Fruit fly (Drosophila melanogaster) whole organism, embryonic: ENCODE results near the gene Srrm234.

Source experiments
- Atf3 ChIP-seq: fragments of 200-800 bp; sonication (Bioruptor generic); optimal IDR thresholded peaks from 3 replicates; lab custom pipeline; 2016; ENCODE audit warnings: missing biosample characterization, missing genetic modification characterization
- CG1024 ChIP-seq: fragments of 200-800 bp; sonication (Bioruptor generic); IDR thresholded peaks from 2 replicates; pipeline ENCODE4 v1.3.6; 2022; ENCODE audit warnings: missing biosample characterization, missing genetic modification characterization
- CG10267 ChIP-seq: fragments of 200-800 bp; sonication (Bioruptor generic); optimal IDR thresholded peaks from 2 replicates; lab custom pipeline; 2018; ENCODE audit warnings: missing biosample characterization, mild to moderate bottlenecking, missing genetic modification characterization, moderate library complexity
- CG11398 ChIP-seq: fragments of 200-800 bp; sonication (Bioruptor generic); optimal IDR thresholded peaks from 2 replicates; lab custom pipeline; 2016; ENCODE audit warnings: missing biosample characterization, missing genetic modification characterization
- CG12104 ChIP-seq: fragments of 200-800 bp; sonication (Bioruptor generic); optimal IDR thresholded peaks from 3 replicates; lab custom pipeline; 2016; ENCODE audit warnings: missing biosample characterization, missing genetic modification characterization
- CG13894 ChIP-seq: fragments of 200-800 bp; sonication (Bioruptor generic); optimal IDR thresholded peaks from 3 replicates; lab custom pipeline; 2018; ENCODE audit warnings: missing biosample characterization, mild to moderate bottlenecking, missing genetic modification characterization, moderate library complexity
- CG14860 ChIP-seq: fragments of 200-800 bp; sonication (Bioruptor generic); IDR thresholded peaks from 3 replicates; pipeline ENCODE4 v1.3.6; 2022; ENCODE audit warnings: missing biosample characterization, missing genetic modification characterization; ENCODE audit not compliant: partially characterized antibody
- CG1602 ChIP-seq: fragments of 200-800 bp; sonication (Bioruptor generic); optimal IDR thresholded peaks from 3 replicates; lab custom pipeline; 2016; ENCODE audit warnings: missing biosample characterization, missing genetic modification characterization
- CG2202 ChIP-seq: fragments of 200-800 bp; sonication (Bioruptor generic); optimal IDR thresholded peaks from 2 replicates; lab custom pipeline; 2018; ENCODE audit warnings: missing biosample characterization, mild to moderate bottlenecking, missing genetic modification characterization
- CG31224 ChIP-seq: fragments of 200-800 bp; sonication (Bioruptor generic); IDR thresholded peaks from 2 replicates; pipeline ENCODE4 v1.3.6; 2022; ENCODE audit warnings: missing biosample characterization, missing genetic modification characterization
- CG3407 ChIP-seq: fragments of 200-800 bp; sonication (Bioruptor generic); optimal IDR thresholded peaks from 2 replicates; lab custom pipeline; 2018; ENCODE audit warnings: missing biosample characterization, mild to moderate bottlenecking, missing genetic modification characterization
- CG4730 ChIP-seq: fragments of 200-800 bp; sonication (Bioruptor generic); IDR thresholded peaks from 2 replicates; pipeline ENCODE4 v1.3.6; 2022; ENCODE audit warnings: missing biosample characterization, missing genetic modification characterization
- CG6175 ChIP-seq: fragments of 200-800 bp; sonication (Bioruptor generic); IDR thresholded peaks from 3 replicates; pipeline ENCODE4 v1.3.6; 2022; ENCODE audit warnings: missing biosample characterization, missing genetic modification characterization
- CG6813 ChIP-seq: fragments of 200-800 bp; sonication (Bioruptor generic); optimal IDR thresholded peaks from 2 replicates; lab custom pipeline; 2017; ENCODE audit warnings: missing biosample characterization, missing genetic modification characterization, mild to moderate bottlenecking, moderate library complexity, missing genetic modification reagents
- CG7745 ChIP-seq: fragments of 200-800 bp; sonication (Bioruptor generic); optimal IDR thresholded peaks from 2 replicates; lab custom pipeline; 2018; ENCODE audit warnings: missing biosample characterization, mild to moderate bottlenecking, missing genetic modification characterization, moderate library complexity
- CG7786 ChIP-seq: fragments of 200-800 bp; sonication (Bioruptor generic); optimal IDR thresholded peaks from 2 replicates; lab custom pipeline; 2016; ENCODE audit warnings: missing biosample characterization, missing genetic modification characterization
- CG7987 ChIP-seq: fragments of 200-800 bp; sonication (Bioruptor generic); optimal IDR thresholded peaks from 2 replicates; lab custom pipeline; 2018; ENCODE audit warnings: missing biosample characterization, mild to moderate bottlenecking, missing genetic modification characterization, moderate library complexity
- Dll ChIP-seq: fragments of 200-800 bp; sonication (Bioruptor generic); IDR thresholded peaks from 4 replicates; pipeline ENCODE4 v1.3.6; 2022; ENCODE audit warnings: missing biosample characterization, missing genetic modification characterization; ENCODE audit not compliant: partially characterized antibody
- E2f1 ChIP-seq: fragments of 200-800 bp; sonication (Bioruptor generic); IDR thresholded peaks from 2 replicates; pipeline ENCODE4 v1.3.6; 2022; ENCODE audit warnings: missing biosample characterization, missing genetic modification characterization
- Fer3 ChIP-seq: fragments of 200-800 bp; sonication (Bioruptor generic); optimal IDR thresholded peaks from 2 replicates; lab custom pipeline; 2018; ENCODE audit warnings: missing biosample characterization, mild to moderate bottlenecking, missing genetic modification characterization, moderate library complexity
- Hsf ChIP-seq: fragments of 200-800 bp; sonication (Bioruptor generic); optimal IDR thresholded peaks from 3 replicates; lab custom pipeline; 2016; ENCODE audit warnings: missing biosample characterization, missing genetic modification characterization
- Med ChIP-seq: fragments of 200-800 bp; sonication (Bioruptor generic); peaks from one replicate; lab custom pipeline; 2016; ENCODE audit warnings: missing biosample characterization, missing genetic modification characterization, mild to moderate bottlenecking, inconsistent platforms, moderate library complexity
- Six4 ChIP-seq: fragments of 200-800 bp; sonication (Bioruptor generic); optimal IDR thresholded peaks from 2 replicates; lab custom pipeline; 2016; ENCODE audit warnings: missing biosample characterization, missing genetic modification characterization
- Sox102F ChIP-seq: fragments of 200-800 bp; sonication (Bioruptor generic); optimal IDR thresholded peaks from 2 replicates; lab custom pipeline; 2018; ENCODE audit warnings: missing biosample characterization, mild to moderate bottlenecking, missing genetic modification characterization, moderate library complexity
- TFAM ChIP-seq: fragments of 200-800 bp; sonication (Bioruptor generic); optimal IDR thresholded peaks from 2 replicates; lab custom pipeline; 2017; ENCODE audit warnings: missing biosample characterization, missing genetic modification characterization, inconsistent platforms
- al ChIP-seq: fragments of 200-800 bp; sonication (Bioruptor generic); IDR thresholded peaks from 2 replicates; pipeline ENCODE4 v1.3.6; 2022; ENCODE audit warnings: missing biosample characterization, missing genetic modification characterization
- bab2 ChIP-seq: fragments of 200-800 bp; sonication (Bioruptor generic); optimal IDR thresholded peaks from 2 replicates; lab custom pipeline; 2016; ENCODE audit warnings: missing biosample characterization, missing genetic modification characterization
- bbx ChIP-seq: fragments of 200-800 bp; sonication (Bioruptor generic); IDR thresholded peaks from 2 replicates; pipeline ENCODE4 v1.3.6; 2022; ENCODE audit warnings: missing biosample characterization, missing genetic modification characterization; ENCODE audit not compliant: partially characterized antibody
- bsh ChIP-seq, 2 experiments: fragments of 200-800 bp; sonication (Bioruptor generic); optimal IDR thresholded peaks; 2 replicates each; lab custom pipeline; 2017 to 2018; ENCODE audit warnings: mild to moderate bottlenecking in 2 of 2, missing biosample characterization in 2 of 2, missing genetic modification characterization in 2 of 2, moderate library complexity in 1 of 2
- corto ChIP-seq: fragments of 200-800 bp; sonication (Bioruptor generic); optimal IDR thresholded peaks from 2 replicates; lab custom pipeline; 2016; ENCODE audit warnings: missing biosample characterization, mild to moderate bottlenecking, missing genetic modification characterization, moderate library complexity
- cwo ChIP-seq: fragments of 200-800 bp; sonication (Bioruptor generic); optimal IDR thresholded peaks from 3 replicates; lab custom pipeline; 2017; ENCODE audit warnings: missing biosample characterization, missing genetic modification characterization, mild to moderate bottlenecking, moderate library complexity, missing genetic modification reagents
- dm ChIP-seq: fragments of 200-800 bp; sonication (Bioruptor generic); optimal IDR thresholded peaks from 3 replicates; lab custom pipeline; 2016; ENCODE audit warnings: missing biosample characterization, missing genetic modification characterization
- ems ChIP-seq: fragments of 200-800 bp; sonication (Bioruptor generic); optimal IDR thresholded peaks from 3 replicates; lab custom pipeline; 2016; ENCODE audit warnings: missing biosample characterization, missing genetic modification characterization
- grn ChIP-seq: fragments of 200-800 bp; sonication (Bioruptor generic); optimal IDR thresholded peaks from 3 replicates; lab custom pipeline; 2017; ENCODE audit warnings: missing biosample characterization, missing genetic modification characterization
- insv ChIP-seq, 2 experiments: fragments of 200-800 bp; sonication (Bioruptor generic); optimal IDR thresholded peaks; 3 replicates each; lab custom pipeline; 2016 to 2018; ENCODE audit warnings: missing biosample characterization in 2 of 2, missing genetic modification characterization in 2 of 2
- lilli ChIP-seq: fragments of 200-800 bp; sonication (Bioruptor generic); optimal IDR thresholded peaks from 3 replicates; lab custom pipeline; 2016; ENCODE audit warnings: missing biosample characterization, missing genetic modification characterization
- mld ChIP-seq: fragments of 200-800 bp; sonication (Bioruptor generic); IDR thresholded peaks from 3 replicates; pipeline ENCODE4 v1.3.6; 2022; ENCODE audit warnings: missing biosample characterization, missing genetic modification characterization; ENCODE audit not compliant: partially characterized antibody
- nom ChIP-seq: fragments of 200-800 bp; sonication (Bioruptor generic); optimal IDR thresholded peaks from 2 replicates; lab custom pipeline; 2017; ENCODE audit warnings: missing biosample characterization, missing genetic modification characterization, mild to moderate bottlenecking, moderate library complexity, missing genetic modification reagents
- otp ChIP-seq: fragments of 200-800 bp; sonication (Bioruptor generic); IDR thresholded peaks from 3 replicates; pipeline ENCODE4, ENCODE4 v1.3.6; 2022; ENCODE audit warnings: missing biosample characterization, missing genetic modification characterization
- pho ChIP-seq: fragments of 200-800 bp; sonication (Bioruptor generic); optimal IDR thresholded peaks from 2 replicates; lab custom pipeline; 2016; ENCODE audit warnings: missing biosample characterization, missing genetic modification characterization
- phol ChIP-seq: fragments of 200-800 bp; sonication (Bioruptor generic); optimal IDR thresholded peaks from 3 replicates; lab custom pipeline; 2018; ENCODE audit warnings: missing biosample characterization, mild to moderate bottlenecking, missing genetic modification characterization, moderate library complexity
- pros ChIP-seq: fragments of 200-800 bp; sonication (Bioruptor generic); optimal IDR thresholded peaks from 3 replicates; lab custom pipeline; 2019; ENCODE audit warnings: missing biosample characterization, mild to moderate bottlenecking, missing genetic modification characterization, moderate library complexity
- psq ChIP-seq: fragments of 200-800 bp; sonication (Bioruptor generic); optimal IDR thresholded peaks from 2 replicates; lab custom pipeline; 2017; ENCODE audit warnings: missing biosample characterization, missing genetic modification characterization
- pum ChIP-seq: fragments of 200-800 bp; sonication (Bioruptor generic); optimal IDR thresholded peaks from 2 replicates; lab custom pipeline; 2016; ENCODE audit warnings: missing biosample characterization, missing genetic modification characterization
- scrt ChIP-seq: fragments of 200-800 bp; sonication (Bioruptor generic); optimal IDR thresholded peaks from 2 replicates; lab custom pipeline; 2018; ENCODE audit warnings: missing biosample characterization, mild to moderate bottlenecking, missing genetic modification characterization, moderate library complexity
- sqz ChIP-seq: fragments of 200-800 bp; sonication (Bioruptor generic); optimal IDR thresholded peaks from 3 replicates; lab custom pipeline; 2018; ENCODE audit warnings: missing biosample characterization, mild to moderate bottlenecking, missing genetic modification characterization
- sug ChIP-seq: fragments of 200-800 bp; optimal IDR thresholded peaks from 2 replicates; lab custom pipeline; 2019; ENCODE audit warnings: missing biosample characterization, mild to moderate bottlenecking, missing genetic modification characterization, moderate library complexity
- tgo ChIP-seq: fragments of 200-800 bp; sonication (Bioruptor generic); IDR thresholded peaks from 3 replicates; pipeline ENCODE4 v1.3.6; 2022; ENCODE audit warnings: missing biosample characterization, missing genetic modification characterization
- usp ChIP-seq: fragments of >200 bp; optimal IDR thresholded peaks from 2 replicates; lab custom pipeline; 2017; ENCODE audit warnings: missing biosample characterization, missing genetic modification characterization

Gene Srrm234

dm6 chr3L:1639185-1639812 lies 25.6 kb downstream of the Srrm234 start, which contains the start of the genes Mettl2 and Bgb (continued):
- TF ChIP-seq E2f1 (GFP tag; lab: Robert Waterston, UW), result peak; percentile 71
- no peak for TF ChIP-seq mld
- no peak for TF ChIP-seq CG1024 (GFP tag; lab: Robert Waterston, UW)
- TF ChIP-seq cwo (GFP tag; lab: Kevin White, UChicago), result peak; percentile 53
- TF ChIP-seq CG13894 (tag; lab: Kevin White, UChicago), result peak; percentile 45
- peak; percentile 66 for TF ChIP-seq CG10267 (tag; lab: Kevin White, UChicago)
- peak; percentile 85 for TF ChIP-seq Dll (GFP tag; lab: Robert Waterston, UW)
- TF ChIP-seq Hsf (GFP tag; lab: Kevin White, UChicago), result peak; percentile 88
- TF ChIP-seq CG14860 (GFP tag; lab: Robert Waterston, UW), result peak; percentile 75
- peak; percentile 9 for TF ChIP-seq nom (GFP tag; lab: Kevin White, UChicago)
- TF ChIP-seq Six4, result peak; percentile 63
- peak; percentile 61; the same call in 1 of the 3 replicates for TF ChIP-seq CG6175 (GFP tag; lab: Robert Waterston, UW)
- no peak for TF ChIP-seq insv (GFP tag; optimal IDR thresholded peaks at IDR 0.05; lab: Kevin White, UChicago)
- peak; percentile 60 for TF ChIP-seq Sox102F (GFP tag; lab: Kevin White, UChicago)
- TF ChIP-seq CG1602 (GFP tag; lab: Kevin White, UChicago), result peak; percentile 76
- TF ChIP-seq CG7745 (tag; lab: Kevin White, UChicago), result no peak
- TF ChIP-seq bbx (GFP tag; lab: Robert Waterston, UW), result peak; percentile 41; the same call in 1 of the 2 replicates
- peak; percentile 72 for TF ChIP-seq CG31224 (GFP tag; lab: Robert Waterston, UW)
- peak; percentile 83 for TF ChIP-seq CG7786
- TF ChIP-seq ems (GFP tag; lab: Kevin White, UChicago), result peak; percentile 82
- no peak for TF ChIP-seq CG7987 (GFP tag; lab: Kevin White, UChicago)
- peak; percentile 84 for TF ChIP-seq pho (GFP tag; lab: Kevin White, UChicago)
- peak; percentile 77 for TF ChIP-seq CG4730 (GFP tag; lab: Robert Waterston, UW)
- TF ChIP-seq scrt (GFP tag; lab: Kevin White, UChicago), result no peak
- peak; percentile 76 for TF ChIP-seq sug
- TF ChIP-seq CG6813 (GFP tag; lab: Kevin White, UChicago), result no peak
- TF ChIP-seq tgo (GFP tag; lab: Robert Waterston, UW), result peak; percentile 86
- peak; percentile 88 for TF ChIP-seq pum (GFP tag; lab: Kevin White, UChicago)
- peak in 1 of 2 experiments; percentile 67 for TF ChIP-seq bsh (GFP tag; optimal IDR thresholded peaks at IDR 0.05; lab: Kevin White, UChicago)
- TF ChIP-seq CG12104 (GFP tag; lab: Kevin White, UChicago), result peak; percentile 51
- peak; percentile 94 for TF ChIP-seq Med (GFP tag; lab: Kevin White, UChicago)
- no peak for TF ChIP-seq grn (GFP tag; lab: Kevin White, UChicago)
- TF ChIP-seq lilli (GFP tag; lab: Kevin White, UChicago), result peak; percentile 90
- peak; percentile 88 for TF ChIP-seq al (GFP tag; lab: Robert Waterston, UW)
- no peak for TF ChIP-seq CG11398 (GFP tag; lab: Kevin White, UChicago)
- peak; percentile 71 for TF ChIP-seq Atf3 (GFP tag; lab: Kevin White, UChicago)
- no peak for TF ChIP-seq corto (GFP tag; lab: Kevin White, UChicago)
- TF ChIP-seq CG2202 (tag; lab: Kevin White, UChicago), result peak; percentile 1
- TF ChIP-seq psq, result peak; percentile 29
- TF ChIP-seq TFAM (GFP tag; lab: Kevin White, UChicago), result no peak
- no peak for TF ChIP-seq usp (GFP tag; lab: Kevin White, UChicago)
- TF ChIP-seq otp (GFP tag; lab: Robert Waterston, UW), result 0 out of 3 replicates have a peak, but pooled peaks have one; percentile 34
- peak; percentile 18 for TF ChIP-seq CG3407 (GFP tag; lab: Kevin White, UChicago)
- peak; percentile 35 for TF ChIP-seq dm (GFP tag; lab: Kevin White, UChicago)
- TF ChIP-seq phol, result peak; percentile 87
- peak; percentile 79 for TF ChIP-seq bab2 (GFP tag; lab: Kevin White, UChicago)
- TF ChIP-seq Fer3 (tag; lab: Kevin White, UChicago), result peak; percentile 77
- TF ChIP-seq sqz (GFP tag; lab: Kevin White, UChicago), result no peak
- TF ChIP-seq pros (GFP tag; lab: Kevin White, UChicago), result no peak
